Fruit fly (Drosophila melanogaster) whole organism, wandering third instar larva: ENCODE measurements around the gene Ets97D.

Experiments
- GATAd ChIP-seq: sonication (Bioruptor generic); optimal IDR thresholded peaks from 2 replicates; lab custom pipeline; 2016; ENCODE audit warnings: missing biosample characterization, missing genetic modification characterization
- Mio ChIP-seq: sonication (Bioruptor generic); optimal IDR thresholded peaks from 2 replicates; lab custom pipeline; 2016; ENCODE audit warnings: missing biosample characterization, missing genetic modification characterization
- br ChIP-seq: fragments of 200-800 bp; sonication (Bioruptor generic); optimal IDR thresholded peaks from 2 replicates; lab custom pipeline; 2016; ENCODE audit warnings: missing biosample characterization, missing genetic modification characterization
- foxo ChIP-seq, 2 experiments: fragments of 200-800 bp; sonication (Bioruptor generic); optimal IDR thresholded peaks; 2 replicates in 1 of 2; 3 replicates in 1 of 2; lab custom pipeline; 2016 to 2017; ENCODE audit warnings: missing biosample characterization in 2 of 2, missing genetic modification characterization in 2 of 2
- lola ChIP-seq: fragments of >200 bp; optimal IDR thresholded peaks from 2 replicates; lab custom pipeline; 2017; ENCODE audit warnings: missing biosample characterization, missing genetic modification characterization
- psq ChIP-seq: fragments of 200-800 bp; sonication (Bioruptor generic); optimal IDR thresholded peaks from 3 replicates; lab custom pipeline; 2017; ENCODE audit warnings: missing biosample characterization, mild to moderate bottlenecking, missing genetic modification characterization, moderate library complexity
- usp ChIP-seq: fragments of >200 bp; optimal IDR thresholded peaks from 2 replicates; lab custom pipeline; 2017; ENCODE audit warnings: missing biosample characterization, missing genetic modification characterization

dm6 chr3R:26870494-26870893 lies 42.2 kb downstream of the Ets97D start:
- TF ChIP-seq foxo (GFP tag; optimal IDR thresholded peaks at IDR 0.05; lab: Kevin White, UChicago) (no peak), usp (no peak), br (GFP tag; lab: Kevin White, UChicago) (no peak), Mio (GFP tag; lab: Kevin White, UChicago) (no peak), GATAd (GFP tag; lab: Kevin White, UChicago) (no peak), psq (GFP tag; lab: Kevin White, UChicago) (no peak), lola (GFP tag; lab: Kevin White, UChicago) (no peak)
